Fruit fly (Drosophila melanogaster) whole organism, embryonic: ENCODE measurements around the gene lwr.

Experiments used
- B-H1 ChIP-seq: fragments of 200-800 bp; sonication (Bioruptor generic); IDR thresholded peaks from 3 replicates; pipeline ENCODE4 v1.3.6; 2022; ENCODE audit warnings: missing biosample characterization, missing genetic modification characterization
- B-H2 ChIP-seq: fragments of 200-800 bp; sonication (Bioruptor generic); optimal IDR thresholded peaks from 2 replicates; lab custom pipeline; 2018; ENCODE audit warnings: missing biosample characterization, mild to moderate bottlenecking, missing genetic modification characterization
- CG10654 ChIP-seq: fragments of 200-800 bp; sonication (Bioruptor generic); optimal IDR thresholded peaks from 2 replicates; lab custom pipeline; 2016; ENCODE audit warnings: missing biosample characterization, missing genetic modification characterization
- CG12236 ChIP-seq: fragments of 200-800 bp; sonication (Bioruptor generic); optimal IDR thresholded peaks from 2 replicates; lab custom pipeline; 2016; ENCODE audit warnings: missing biosample characterization, missing genetic modification characterization
- CG13287 ChIP-seq: fragments of 200-800 bp; sonication (Bioruptor generic); IDR thresholded peaks from 2 replicates; pipeline ENCODE4 v1.3.6; 2022; ENCODE audit warnings: missing biosample characterization, missing genetic modification characterization; ENCODE audit not compliant: partially characterized antibody
- CG13624 ChIP-seq: fragments of 200-800 bp; sonication (Bioruptor generic); optimal IDR thresholded peaks from 2 replicates; lab custom pipeline; 2016; ENCODE audit warnings: missing biosample characterization, missing genetic modification characterization
- CG14050 ChIP-seq: fragments of 200-800 bp; sonication (Bioruptor generic); IDR thresholded peaks from 3 replicates; pipeline ENCODE4 v1.3.6; 2022; ENCODE audit warnings: missing biosample characterization, missing genetic modification characterization
- CG14441 ChIP-seq: fragments of 200-800 bp; sonication (Bioruptor generic); IDR thresholded peaks from 2 replicates; pipeline ENCODE4 v1.3.6; 2022; ENCODE audit warnings: missing biosample characterization, missing genetic modification characterization
- CG14667 ChIP-seq: fragments of 200-800 bp; sonication (Bioruptor generic); IDR thresholded peaks from 2 replicates; pipeline ENCODE4 v1.3.6; 2022; ENCODE audit warnings: missing biosample characterization, missing genetic modification characterization
- CG1647 ChIP-seq: fragments of 200-800 bp; sonication (Bioruptor generic); optimal IDR thresholded peaks from 3 replicates; lab custom pipeline; 2016; ENCODE audit warnings: missing biosample characterization, missing genetic modification characterization
- CG17829 ChIP-seq: fragments of 200-800 bp; optimal IDR thresholded peaks from 2 replicates; lab custom pipeline; 2019; ENCODE audit warnings: missing biosample characterization, mild to moderate bottlenecking, missing genetic modification characterization, moderate library complexity
- CG17912 ChIP-seq: fragments of 200-800 bp; sonication (Bioruptor generic); optimal IDR thresholded peaks from 2 replicates; lab custom pipeline; 2018; ENCODE audit warnings: missing biosample characterization, mild to moderate bottlenecking, missing genetic modification characterization
- CG2889 ChIP-seq: fragments of 200-800 bp; sonication (Bioruptor generic); IDR thresholded peaks from 3 replicates; pipeline ENCODE4 v1.3.6; 2022; ENCODE audit warnings: missing biosample characterization, missing genetic modification characterization
- CG33557 ChIP-seq: fragments of 200-800 bp; sonication (Bioruptor generic); optimal IDR thresholded peaks from 2 replicates; lab custom pipeline; 2019; ENCODE audit warnings: missing biosample characterization, mild to moderate bottlenecking, missing genetic modification characterization, moderate library complexity
- CG3726 ChIP-seq: fragments of 200-800 bp; sonication (Bioruptor generic); IDR thresholded peaks from 3 replicates; pipeline ENCODE4, ENCODE4 v1.3.6; 2022; ENCODE audit warnings: missing biosample characterization, missing genetic modification characterization
- CG6854 ChIP-seq: fragments of 200-800 bp; sonication (Bioruptor generic); optimal IDR thresholded peaks from 3 replicates; lab custom pipeline; 2017; ENCODE audit warnings: missing biosample characterization, mild to moderate bottlenecking, missing genetic modification characterization
- CG7372 ChIP-seq: fragments of 200-800 bp; sonication (Bioruptor generic); IDR thresholded peaks from 2 replicates; pipeline ENCODE4 v1.3.6; 2022; ENCODE audit warnings: missing biosample characterization, missing genetic modification characterization
- CG7928 ChIP-seq: fragments of 200-800 bp; sonication (Bioruptor generic); optimal IDR thresholded peaks from 2 replicates; lab custom pipeline; 2017; ENCODE audit warnings: missing biosample characterization, mild to moderate bottlenecking, missing genetic modification characterization
- CG8765 ChIP-seq: fragments of 200-800 bp; sonication (Bioruptor generic); IDR thresholded peaks from 2 replicates; pipeline ENCODE4 v1.3.6; 2022; ENCODE audit warnings: missing biosample characterization, missing genetic modification characterization
- CG8924 ChIP-seq: fragments of 200-800 bp; optimal IDR thresholded peaks from 3 replicates; lab custom pipeline; 2019; ENCODE audit warnings: missing biosample characterization, mild to moderate bottlenecking, missing genetic modification characterization, moderate library complexity
- CG9876 ChIP-seq: fragments of 200-800 bp; sonication (Bioruptor generic); optimal IDR thresholded peaks from 2 replicates; lab custom pipeline; 2016; ENCODE audit warnings: missing biosample characterization, missing genetic modification characterization
- D19A ChIP-seq: fragments of 200-800 bp; optimal IDR thresholded peaks from 3 replicates; lab custom pipeline; 2019; ENCODE audit warnings: missing biosample characterization, mild to moderate bottlenecking, missing genetic modification characterization, moderate library complexity
- Dip2 ChIP-seq: fragments of 200-800 bp; sonication (Bioruptor generic); IDR thresholded peaks from 2 replicates; pipeline ENCODE4 v1.3.6; 2022; ENCODE audit warnings: missing biosample characterization, missing genetic modification characterization
- Ets97D ChIP-seq: fragments of 200-800 bp; sonication (Bioruptor generic); optimal IDR thresholded peaks from 3 replicates; lab custom pipeline; 2016; ENCODE audit warnings: missing biosample characterization, missing genetic modification characterization
- Lhr ChIP-seq: fragments of 200-800 bp; sonication (Bioruptor generic); optimal IDR thresholded peaks from 3 replicates; lab custom pipeline; 2017; ENCODE audit warnings: mild to moderate bottlenecking, missing biosample characterization, missing genetic modification reagents, missing genetic modification characterization
- NC2β ChIP-seq: fragments of 200-800 bp; sonication (Bioruptor generic); optimal IDR thresholded peaks from 2 replicates; lab custom pipeline; 2016; ENCODE audit warnings: missing biosample characterization, missing genetic modification characterization
- Rfx ChIP-seq: fragments of 200-800 bp; sonication (Bioruptor generic); IDR thresholded peaks from 2 replicates; pipeline ENCODE4 v1.3.6; 2022; ENCODE audit warnings: missing biosample characterization, missing genetic modification characterization
- Scr ChIP-seq: fragments of 200-800 bp; sonication (Bioruptor generic); IDR thresholded peaks from 2 replicates; pipeline ENCODE4 v1.3.6; 2022; ENCODE audit warnings: missing biosample characterization, missing genetic modification characterization; ENCODE audit not compliant: partially characterized antibody
- Spps ChIP-seq: fragments of 200-800 bp; sonication (Bioruptor generic); optimal IDR thresholded peaks from 2 replicates; lab custom pipeline; 2018; ENCODE audit warnings: missing biosample characterization, mild to moderate bottlenecking, missing genetic modification characterization
- Xrp1 ChIP-seq: fragments of 200-800 bp; sonication (Bioruptor generic); IDR thresholded peaks from 2 replicates; pipeline ENCODE4 v1.3.6; 2022; ENCODE audit warnings: missing biosample characterization, missing genetic modification characterization
- al ChIP-seq: fragments of 200-800 bp; sonication (Bioruptor generic); IDR thresholded peaks from 2 replicates; pipeline ENCODE4 v1.3.6; 2022; ENCODE audit warnings: missing biosample characterization, missing genetic modification characterization
- ap ChIP-seq: fragments of 200-800 bp; sonication (Bioruptor generic); IDR thresholded peaks from 2 replicates; pipeline ENCODE4 v1.3.6; 2022; ENCODE audit warnings: missing biosample characterization, missing genetic modification characterization
- ase ChIP-seq: fragments of 200-800 bp; sonication (Bioruptor generic); IDR thresholded peaks from 3 replicates; pipeline ENCODE4 v1.3.6; 2022; ENCODE audit warnings: missing biosample characterization, missing genetic modification characterization
- ato ChIP-seq: fragments of 200-800 bp; sonication (Bioruptor generic); IDR thresholded peaks from 2 replicates; pipeline ENCODE4 v1.3.6; 2022; ENCODE audit warnings: missing biosample characterization, missing genetic modification characterization; ENCODE audit not compliant: partially characterized antibody
- az2 ChIP-seq: fragments of 200-800 bp; sonication (Bioruptor generic); optimal IDR thresholded peaks from 3 replicates; lab custom pipeline; 2016; ENCODE audit warnings: missing biosample characterization, missing genetic modification characterization
- cad ChIP-seq: fragments of >200 bp; optimal IDR thresholded peaks from 2 replicates; lab custom pipeline; 2017; ENCODE audit warnings: missing biosample characterization, missing genetic modification characterization
- crc ChIP-seq: fragments of 200-800 bp; sonication (Bioruptor generic); optimal IDR thresholded peaks from 2 replicates; lab custom pipeline; 2016; ENCODE audit warnings: missing biosample characterization, missing genetic modification characterization
- ems ChIP-seq: fragments of 200-800 bp; sonication (Bioruptor generic); optimal IDR thresholded peaks from 3 replicates; lab custom pipeline; 2016; ENCODE audit warnings: missing biosample characterization, missing genetic modification characterization
- ewg ChIP-seq: fragments of 200-800 bp; sonication (Bioruptor generic); optimal IDR thresholded peaks from 3 replicates; lab custom pipeline; 2017; ENCODE audit warnings: mild to moderate bottlenecking, missing biosample characterization, missing genetic modification reagents, missing genetic modification characterization
- fd64A ChIP-seq: fragments of 200-800 bp; sonication (Bioruptor generic); optimal IDR thresholded peaks from 3 replicates; lab custom pipeline; 2018; ENCODE audit warnings: missing biosample characterization, mild to moderate bottlenecking, missing genetic modification characterization
- gfzf ChIP-seq: fragments of 200-800 bp; sonication (Bioruptor generic); optimal IDR thresholded peaks from 2 replicates; lab custom pipeline; 2016; ENCODE audit warnings: missing biosample characterization, mild to moderate bottlenecking, missing genetic modification characterization, moderate library complexity
- inv ChIP-seq: fragments of 200-800 bp; sonication (Bioruptor generic); IDR thresholded peaks from 2 replicates; pipeline ENCODE4 v1.3.6; 2022; ENCODE audit warnings: missing biosample characterization, missing genetic modification characterization; ENCODE audit not compliant: partially characterized antibody
- lmd ChIP-seq: fragments of 200-800 bp; sonication (Bioruptor generic); IDR thresholded peaks from 2 replicates; pipeline ENCODE4 v1.3.6; 2022; ENCODE audit warnings: missing biosample characterization, missing genetic modification characterization
- luna ChIP-seq: fragments of 200-800 bp; sonication (Bioruptor generic); optimal IDR thresholded peaks from 2 replicates; lab custom pipeline; 2016; ENCODE audit warnings: missing biosample characterization, missing genetic modification characterization
- nerfin-1 ChIP-seq: fragments of 200-800 bp; sonication (Bioruptor generic); optimal IDR thresholded peaks from 3 replicates; lab custom pipeline; 2019; ENCODE audit warnings: missing biosample characterization, mild to moderate bottlenecking, missing genetic modification characterization, moderate library complexity
- nmo ChIP-seq: fragments of 200-800 bp; sonication (Bioruptor generic); optimal IDR thresholded peaks from 2 replicates; lab custom pipeline; 2018; ENCODE audit warnings: missing biosample characterization, mild to moderate bottlenecking, missing genetic modification characterization, moderate library complexity
- pita ChIP-seq: fragments of 200-800 bp; sonication (Bioruptor generic); optimal IDR thresholded peaks from 2 replicates; lab custom pipeline; 2017; ENCODE audit warnings: missing biosample characterization, mild to moderate bottlenecking, missing genetic modification characterization
- ro ChIP-seq: fragments of 200-800 bp; sonication (Bioruptor generic); IDR thresholded peaks from 2 replicates; pipeline ENCODE4 v1.3.6; 2022; ENCODE audit warnings: missing biosample characterization, missing genetic modification characterization
- sr ChIP-seq: fragments of 200-800 bp; sonication (Bioruptor generic); IDR thresholded peaks from 3 replicates; pipeline ENCODE4 v1.3.6; 2022; ENCODE audit warnings: missing biosample characterization, missing genetic modification characterization
- tx ChIP-seq: fragments of 200-800 bp; sonication (Bioruptor generic); optimal IDR thresholded peaks from 2 replicates; lab custom pipeline; 2016; ENCODE audit warnings: missing biosample characterization, missing genetic modification characterization
- zfh1 ChIP-seq: fragments of 200-800 bp; sonication (Bioruptor generic); IDR thresholded peaks from 3 replicates; pipeline ENCODE4 v1.3.6; 2022; ENCODE audit warnings: missing biosample characterization, missing genetic modification characterization
- zfh2 ChIP-seq: fragments of 200-800 bp; sonication (Bioruptor generic); optimal IDR thresholded peaks from 2 replicates; lab custom pipeline; 2016; ENCODE audit warnings: missing biosample characterization, missing genetic modification characterization

The lwr gene

DNA sequence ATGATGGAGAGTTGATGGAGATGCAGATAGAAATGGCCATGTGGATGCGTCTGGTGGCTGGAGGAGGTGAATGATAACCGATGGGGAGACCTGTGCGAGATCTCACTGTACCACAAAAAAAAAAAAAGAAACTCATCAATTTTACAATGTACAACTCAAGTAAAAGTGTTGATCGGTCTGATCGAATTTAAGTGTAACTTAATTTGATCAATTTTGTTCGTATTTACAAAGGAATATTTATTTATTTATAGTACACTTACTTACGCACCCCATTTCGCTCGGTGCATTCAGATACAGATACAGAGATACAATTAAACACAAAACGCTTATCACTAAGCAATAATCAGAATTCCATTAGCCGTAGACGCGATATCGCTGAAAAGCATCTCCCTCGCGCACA is 19.6 kb downstream of the lwr start (continued):
- peak; percentile 53 for TF ChIP-seq Spps (tag; lab: Kevin White, UChicago)
- TF ChIP-seq ro (GFP tag; lab: Robert Waterston, UW): no peak
- TF ChIP-seq B-H1 (GFP tag; lab: Robert Waterston, UW): peak; percentile 50; the same call in 2 of the 3 replicates
- peak; percentile 32 for TF ChIP-seq crc (GFP tag; lab: Kevin White, UChicago)
- TF ChIP-seq lmd (GFP tag; lab: Robert Waterston, UW): peak; percentile 48
- TF ChIP-seq pita (GFP tag; lab: Kevin White, UChicago): no peak
- TF ChIP-seq CG33557 (GFP tag; lab: Kevin White, UChicago): no peak
- TF ChIP-seq tx: no peak
- no peak for TF ChIP-seq CG12236 (GFP tag; lab: Kevin White, UChicago)
- TF ChIP-seq CG8924 (tag; lab: Kevin White, UChicago): no peak
- TF ChIP-seq inv (GFP tag; lab: Robert Waterston, UW): no peak
- TF ChIP-seq CG6854: no peak
- no peak for TF ChIP-seq cad (GFP tag; lab: Kevin White, UChicago)
- TF ChIP-seq CG13287 (GFP tag; lab: Robert Waterston, UW): no peak
- peak; percentile 75 for TF ChIP-seq Xrp1 (GFP tag; lab: Robert Waterston, UW)
- TF ChIP-seq gfzf (GFP tag; lab: Kevin White, UChicago): no peak
- TF ChIP-seq CG7928: no peak
- no peak for TF ChIP-seq CG17912 (GFP tag; lab: Kevin White, UChicago)
- peak; percentile 42; the same call in 1 of the 3 replicates for TF ChIP-seq CG3726 (GFP tag; lab: Robert Waterston, UW)
- TF ChIP-seq CG14667: peak; percentile 16; the same call in 1 of the 2 replicates
- no peak for TF ChIP-seq Rfx (GFP tag; lab: Robert Waterston, UW)
- TF ChIP-seq zfh1 (GFP tag; lab: Robert Waterston, UW): peak; percentile 67
- TF ChIP-seq CG17829 (tag; lab: Kevin White, UChicago): peak; percentile 37
- TF ChIP-seq sr (GFP tag; lab: Robert Waterston, UW): 0 out of 3 replicates have a peak, but pooled peaks have one; percentile 8
- no peak for TF ChIP-seq Scr
- no peak for TF ChIP-seq CG7372 (GFP tag; lab: Robert Waterston, UW)
- TF ChIP-seq Lhr (GFP tag; lab: Kevin White, UChicago): peak; percentile 43
- TF ChIP-seq CG1647: no peak
- TF ChIP-seq D19A (tag; lab: Kevin White, UChicago): peak; percentile 28
- TF ChIP-seq B-H2: no peak
- peak; percentile 74 for TF ChIP-seq nmo (GFP tag; lab: Kevin White, UChicago)
- TF ChIP-seq Ets97D (GFP tag; lab: Kevin White, UChicago): no peak
- peak; percentile 64 for TF ChIP-seq az2 (GFP tag; lab: Kevin White, UChicago)
- TF ChIP-seq ems (GFP tag; lab: Kevin White, UChicago): peak; percentile 39
- TF ChIP-seq CG14441 (GFP tag; lab: Robert Waterston, UW): peak; percentile 54; the same call in 1 of the 2 replicates
- peak; percentile 48; the same call in 1 of the 2 replicates for TF ChIP-seq ap
- no peak for TF ChIP-seq CG13624
- no peak for TF ChIP-seq zfh2 (GFP tag; lab: Kevin White, UChicago)
- TF ChIP-seq CG2889 (GFP tag; lab: Robert Waterston, UW): no peak
- TF ChIP-seq CG14050 (GFP tag; lab: Robert Waterston, UW): 0 out of 3 replicates have a peak, but pooled peaks have one; percentile 29
- TF ChIP-seq fd64A (GFP tag; lab: Kevin White, UChicago): no peak
- TF ChIP-seq al (GFP tag; lab: Robert Waterston, UW): no peak
- no peak for TF ChIP-seq ewg (GFP tag; lab: Kevin White, UChicago)
- TF ChIP-seq nerfin-1: peak; percentile 44
- TF ChIP-seq ase (GFP tag; lab: Robert Waterston, UW): peak; percentile 60; the same call in 2 of the 3 replicates
- peak; percentile 5 for TF ChIP-seq CG10654
- TF ChIP-seq Dip2 (GFP tag; lab: Robert Waterston, UW): no peak
- peak; percentile 31 for TF ChIP-seq NC2β (GFP tag; lab: Kevin White, UChicago)
- no peak for TF ChIP-seq luna (GFP tag; lab: Kevin White, UChicago)
- no peak; the same call in 1 of the 2 replicates for TF ChIP-seq CG8765 (GFP tag; lab: Robert Waterston, UW)
- TF ChIP-seq ato (GFP tag; lab: Robert Waterston, UW): no peak
- TF ChIP-seq CG9876 (GFP tag; lab: Kevin White, UChicago): no peak
